Worm (Caenorhabditis elegans) whole organism, early embryonic: ENCODE measurements around the gene irld-55.

Source experiments
- ama-1 ChIP-seq: fragments of 150-350 bp; optimal IDR thresholded peaks from 2 replicates; lab custom pipeline; 2014
- flt-1 ChIP-seq: fragments of 200-800 bp; sonication (Bioruptor generic); IDR thresholded peaks from 2 replicates; pipeline ENCODE4 v1.3.6; 2022; ENCODE audit warnings: missing genetic modification characterization, missing compliant biosample characterization

ce11 chrIV:13988781-13989180, 31.2 kb upstream of the irld-55 start, which contains the start of gene egl-23:
- TF ChIP-seq flt-1 (GFP tag; lab: Robert Waterston, UW): no peak
- TF ChIP-seq ama-1: no peak
